1 fruit fly cellular context compared by ENCODE assay signal in genomic region chrX:20658627-20659026, dm6.
TF ChIP-seq lines count a peak whose summit lies in the region.

No protein-coding gene starts in this region.

TF ChIP-seq in whole organism, embryonic, 481 proteins besides CTCF, POLR2A, EP300 and RAD21 (continued from another document):
- TF ChIP-seq CG8290 (GFP tag; optimal IDR thresholded peaks at IDR 0.05; lab: Kevin White, UChicago), result no peak
- TF ChIP-seq CG8290 (tag; optimal IDR thresholded peaks at IDR 0.05; lab: Kevin White, UChicago), result peak in 1 of 2 experiments; percentile 26
- TF ChIP-seq GATAe (GFP tag; conservative IDR thresholded peaks at IDR 0.05; lab: Robert Waterston, UW), result peak; percentile 58
- peak; percentile 41 for TF ChIP-seq sug (tag; optimal IDR thresholded peaks at IDR 0.05; lab: Kevin White, UChicago)
- peak; percentile 23; the same call in 1 of the 2 replicates for TF ChIP-seq NFAT (GFP tag; IDR thresholded peaks at IDR 0.05; lab: Robert Waterston, UW)
- TF ChIP-seq cas (GFP tag; IDR thresholded peaks at IDR 0.05; lab: Robert Waterston, UW), result no peak
- TF ChIP-seq Adf1 (GFP tag; IDR thresholded peaks at IDR 0.05; lab: Robert Waterston, UW), result peak; percentile 32; the same call in 1 of the 2 replicates
- TF ChIP-seq esg (GFP tag; conservative IDR thresholded peaks at IDR 0.05; lab: Robert Waterston, UW), result no peak
- TF ChIP-seq Stat92E (GFP tag; optimal IDR thresholded peaks at IDR 0.05; lab: Kevin White, UChicago), result no peak
